Worm (Caenorhabditis elegans) whole organism, L2 larva: ENCODE measurements around the gene C16D9.3.

ENCODE experiments used
- aly-2 ChIP-seq: fragments of 150-350 bp; optimal IDR thresholded peaks from 2 replicates; lab custom pipeline; 2014; ENCODE audit warnings: missing biosample characterization, missing genetic modification characterization
- ceh-82 ChIP-seq: fragments of 150-350 bp; optimal IDR thresholded peaks from 2 replicates; lab custom pipeline; 2014; ENCODE audit warnings: missing biosample characterization, missing genetic modification characterization
- lsy-2 ChIP-seq, 2 experiments: fragments of 150-350 bp in 1 of 2; sonication (generic microtip) in 1 of 2; optimal IDR thresholded peaks; 2 replicates each; lab custom pipeline; 2014 to 2017; ENCODE audit warnings: missing biosample characterization in 2 of 2, missing genetic modification characterization in 2 of 2
- nhr-237 ChIP-seq: fragments of 150-350 bp; optimal IDR thresholded peaks from 2 replicates; lab custom pipeline; 2014; ENCODE audit warnings: missing biosample characterization, missing genetic modification characterization
- ztf-4 ChIP-seq: fragments of 150-350 bp; optimal IDR thresholded peaks from 2 replicates; lab custom pipeline; 2014; ENCODE audit warnings: missing biosample characterization, missing genetic modification characterization

DNA sequence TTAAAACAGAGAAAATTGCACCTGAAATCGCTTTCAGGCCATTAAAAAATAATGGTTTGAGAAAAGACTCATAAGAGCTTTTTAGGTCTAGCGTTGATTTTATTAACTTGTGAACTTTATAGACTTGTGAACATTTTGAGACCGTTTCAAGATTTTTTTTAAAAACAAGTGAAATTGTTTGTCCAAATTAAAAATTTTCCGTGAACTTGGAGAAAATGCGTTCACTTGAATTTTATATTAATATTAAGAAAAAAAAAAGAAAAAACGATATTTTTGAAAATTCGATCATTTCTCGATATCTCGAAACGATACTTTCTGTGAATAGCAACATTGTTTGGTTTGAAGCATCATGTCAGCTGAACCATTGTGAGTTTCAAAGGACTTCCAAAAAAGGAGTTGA is 49.4 kb downstream of the C16D9.3 start, which contains the start of gene F20D6.1:
- TF ChIP-seq ztf-4, result no peak
- no peak for TF ChIP-seq lsy-2 (tag; optimal IDR thresholded peaks at IDR 0.05; lab: Kevin White, UChicago)
- TF ChIP-seq ceh-82, result no peak
- TF ChIP-seq nhr-237, result no peak
- no peak for TF ChIP-seq aly-2 (tag; lab: Kevin White, UChicago)
